Worm (Caenorhabditis elegans): ENCODE data around the gene str-86.

Gene str-86

ce11 chrV:8977895-8978294 is 5.6 kb downstream of the str-86 start:
- TF ChIP-seq elt-2 (tag; optimal IDR thresholded peaks at IDR 0.05) (peak; percentile 4), zag-1 (tag; optimal IDR thresholded peaks at IDR 0.05) (no peak), ceh-9 (tag; optimal IDR thresholded peaks at IDR 0.05) (no peak), sea-2 (GFP tag; optimal IDR thresholded peaks at IDR 0.05) (no peak), nhr-23 (tag; optimal IDR thresholded peaks at IDR 0.05) (no peak), hmg-11 (tag; optimal IDR thresholded peaks at IDR 0.05) (no peak), lsy-12 (tag; optimal IDR thresholded peaks at IDR 0.05) (no peak), aly-2 (tag; optimal IDR thresholded peaks at IDR 0.05) (no peak), pqm-1 (tag; optimal IDR thresholded peaks at IDR 0.05) (peak; percentile 55), nhr-43 (tag; optimal IDR thresholded peaks at IDR 0.05; ENCODE audit: poor library complexity, severe bottlenecking) (no peak), elt-1 (tag; optimal IDR thresholded peaks at IDR 0.05) (no peak), snpc-4 (tag; optimal IDR thresholded peaks at IDR 0.05) (no peak), nhr-77 (tag; optimal IDR thresholded peaks at IDR 0.05) (no peak), R02D3.7 (tag; optimal IDR thresholded peaks at IDR 0.05) (no peak)

ce11 chrV:8974889-8975422 is 8.5 kb downstream of the str-86 start, which contains the start of gene nhr-143:
Gene nhr-143, minus strand, starts transcription at chrV:8974939.
- TF ChIP-seq elt-2 (tag; optimal IDR thresholded peaks at IDR 0.05), result peak; percentile 55
- peak; percentile 20 for TF ChIP-seq pha-4 (tag; optimal IDR thresholded peaks at IDR 0.05)
- TF ChIP-seq elt-3 (tag; optimal IDR thresholded peaks at IDR 0.05), result no peak
- peak; percentile 31 for TF ChIP-seq nhr-25 (tag; optimal IDR thresholded peaks at IDR 0.05)
- TF ChIP-seq ceh-28 (tag; optimal IDR thresholded peaks at IDR 0.05), result peak; percentile 11
- TF ChIP-seq nhr-12 (tag; optimal IDR thresholded peaks at IDR 0.05), result no peak
- TF ChIP-seq pqm-1 (tag; optimal IDR thresholded peaks at IDR 0.05), result peak; percentile 56

- TF ChIP-seq nhr-11 (tag; optimal IDR thresholded peaks at IDR 0.05), result no peak
- no peak for TF ChIP-seq nfya-1 (tag; optimal IDR thresholded peaks at IDR 0.05; ENCODE audit: insufficient read depth)
- TF ChIP-seq snpc-4 (tag; optimal IDR thresholded peaks at IDR 0.05), result no peak
- no peak for TF ChIP-seq elt-1 (tag; optimal IDR thresholded peaks at IDR 0.05)
- no peak for TF ChIP-seq egl-5 (tag; optimal IDR thresholded peaks at IDR 0.05)
- TF ChIP-seq ztf-4 (tag; optimal IDR thresholded peaks at IDR 0.05), result no peak
- TF ChIP-seq lin-15B (tag; optimal IDR thresholded peaks at IDR 0.05), result no peak
- TF ChIP-seq fkh-2 (tag; optimal IDR thresholded peaks at IDR 0.05), result no peak
Observed at ce11 chrV:8972271-8972670, 11.2 kb downstream of the str-86 start, which contains the start of gene nhr-195. Gene nhr-195, minus strand, starts transcription at chrV:8972371.

- TF ChIP-seq elt-1 (tag; optimal IDR thresholded peaks at IDR 0.05) (no peak), unc-62 (GFP tag; optimal IDR thresholded peaks at IDR 0.05) (no peak), ama-1 (optimal IDR thresholded peaks at IDR 0.05) (no peak), ceh-16 (tag; optimal IDR thresholded peaks at IDR 0.05) (no peak), nhr-237 (tag; optimal IDR thresholded peaks at IDR 0.05) (no peak), elt-2 (tag; optimal IDR thresholded peaks at IDR 0.05) (no peak)
Observed at ce11 chrV:8966086-8966485, 17.4 kb downstream of the str-86 start, which contains the start of gene nhr-219. Gene nhr-219, minus strand, starts transcription at chrV:8966186.

- TF ChIP-seq unc-39 (tag; optimal IDR thresholded peaks at IDR 0.05), result no peak
- TF ChIP-seq nhr-12 (tag; optimal IDR thresholded peaks at IDR 0.05), result no peak
- no peak for TF ChIP-seq skn-1 (tag; optimal IDR thresholded peaks at IDR 0.05)
- TF ChIP-seq pqm-1 (tag; optimal IDR thresholded peaks at IDR 0.05), result no peak
- no peak for TF ChIP-seq nhr-77 (tag; optimal IDR thresholded peaks at IDR 0.05)
- TF ChIP-seq nhr-25 (tag; optimal IDR thresholded peaks at IDR 0.05), result peak; percentile 78
- TF ChIP-seq nfya-1 (tag; optimal IDR thresholded peaks at IDR 0.05; ENCODE audit: insufficient read depth), result no peak
- TF ChIP-seq pha-4 (tag; optimal IDR thresholded peaks at IDR 0.05), result peak; percentile 46
- TF ChIP-seq mml-1 (tag; optimal IDR thresholded peaks at IDR 0.05), result no peak
- no peak for TF ChIP-seq fkh-10 (GFP tag; optimal IDR thresholded peaks at IDR 0.05)
- no peak for TF ChIP-seq hmg-11 (tag; optimal IDR thresholded peaks at IDR 0.05)
- no peak for TF ChIP-seq nhr-67 (tag; optimal IDR thresholded peaks at IDR 0.05)
Observed at ce11 chrV:8964055-8964758, 19.3 kb downstream of the str-86 start, which contains the start of gene nhr-44. Gene nhr-44, minus strand, starts transcription at chrV:8964105.

Measured in whole organism, L3 larva.